Worm (Caenorhabditis elegans) whole organism, mixed stage, embryonic: Measurements from ENCODE around the gene Y66D12A.16.

ENCODE experiments used
- M03D4.4 ChIP-seq: sonication (generic microtip); optimal IDR thresholded peaks from 2 replicates; lab custom pipeline; 2017; ENCODE audit warnings: mild to moderate bottlenecking, missing genetic modification characterization, missing compliant biosample characterization
- blmp-1 ChIP-seq: fragments of 150-350 bp; optimal IDR thresholded peaks from 2 replicates; lab custom pipeline; 2014; ENCODE audit warnings: missing biosample characterization, missing genetic modification characterization
- ceh-39 ChIP-seq: fragments of 150-350 bp; optimal IDR thresholded peaks from 2 replicates; lab custom pipeline; 2014; ENCODE audit warnings: missing biosample characterization, missing genetic modification characterization
- ceh-43 ChIP-seq: fragments of 200-800 bp; sonication (Bioruptor generic); optimal IDR thresholded peaks from 2 replicates; lab custom pipeline; 2018; ENCODE audit warnings: mild to moderate bottlenecking, missing genetic modification characterization, moderate library complexity, missing compliant biosample characterization
- ceh-83 ChIP-seq: fragments of 200-800 bp; sonication (Bioruptor generic); optimal IDR thresholded peaks from 2 replicates; lab custom pipeline; 2018; ENCODE audit warnings: mild to moderate bottlenecking, missing genetic modification characterization, missing compliant biosample characterization
- ces-1 ChIP-seq: fragments of 150-350 bp; optimal IDR thresholded peaks from 2 replicates; lab custom pipeline; 2014; ENCODE audit warnings: missing biosample characterization, missing genetic modification reagents, missing genetic modification characterization
- cnd-1 ChIP-seq: fragments of 200-800 bp; sonication (Bioruptor generic); optimal IDR thresholded peaks from 2 replicates; lab custom pipeline; 2018; ENCODE audit warnings: mild to moderate bottlenecking, missing genetic modification characterization, missing compliant biosample characterization
- drap-1 ChIP-seq: fragments of 200-800 bp; sonication (Bioruptor generic); optimal IDR thresholded peaks from 3 replicates; lab custom pipeline; 2018; ENCODE audit warnings: mild to moderate bottlenecking, missing genetic modification characterization, missing compliant biosample characterization
- elt-3 ChIP-seq: fragments of 150-350 bp; optimal IDR thresholded peaks from 2 replicates; lab custom pipeline; 2014; ENCODE audit warnings: missing biosample characterization, missing genetic modification characterization
- flh-1 ChIP-seq: fragments of 200-800 bp; sonication (Bioruptor generic); optimal IDR thresholded peaks from 2 replicates; lab custom pipeline; 2018; ENCODE audit warnings: mild to moderate bottlenecking, missing genetic modification characterization, moderate library complexity, missing compliant biosample characterization
- ham-2 ChIP-seq: fragments of 200-800 bp; sonication (Bioruptor generic); optimal IDR thresholded peaks from 2 replicates; lab custom pipeline; 2018; ENCODE audit warnings: mild to moderate bottlenecking, missing genetic modification characterization, missing compliant biosample characterization
- hlh-1 ChIP-seq: fragments of 150-350 bp; optimal IDR thresholded peaks from 2 replicates; lab custom pipeline; 2014; ENCODE audit warnings: missing biosample characterization, missing genetic modification reagents, missing genetic modification characterization
- lin-13 ChIP-seq: fragments of 150-350 bp; optimal IDR thresholded peaks from 2 replicates; lab custom pipeline; 2014; ENCODE audit warnings: missing biosample characterization, missing genetic modification characterization
- lin-32 ChIP-seq: fragments of 200-800 bp; sonication (Bioruptor generic); optimal IDR thresholded peaks from 2 replicates; lab custom pipeline; 2018; ENCODE audit warnings: mild to moderate bottlenecking, missing genetic modification characterization, missing compliant biosample characterization
- lsy-2 ChIP-seq: fragments of 150-350 bp; optimal IDR thresholded peaks from 2 replicates; lab custom pipeline; 2014; ENCODE audit warnings: missing biosample characterization, missing genetic modification characterization
- mab-5 ChIP-seq: fragments of 150-350 bp; optimal IDR thresholded peaks from 2 replicates; lab custom pipeline; 2014; ENCODE audit warnings: missing biosample characterization, missing genetic modification characterization
- mep-1 ChIP-seq: fragments of 150-350 bp; optimal IDR thresholded peaks from 2 replicates; lab custom pipeline; 2017; ENCODE audit warnings: missing biosample characterization, missing genetic modification reagents, missing genetic modification characterization, inconsistent platforms
- mls-2 ChIP-seq: sonication (generic microtip); optimal IDR thresholded peaks from 2 replicates; lab custom pipeline; 2016; ENCODE audit warnings: mild to moderate bottlenecking, missing genetic modification characterization, moderate library complexity, missing compliant biosample characterization
- nhr-12 ChIP-seq: fragments of 150-350 bp; optimal IDR thresholded peaks from 2 replicates; lab custom pipeline; 2014; ENCODE audit warnings: missing biosample characterization, missing genetic modification characterization
- nhr-2 ChIP-seq: fragments of 150-350 bp; optimal IDR thresholded peaks from 2 replicates; lab custom pipeline; 2014; ENCODE audit warnings: missing biosample characterization, missing genetic modification characterization
- nhr-237 ChIP-seq: fragments of 150-350 bp; optimal IDR thresholded peaks from 2 replicates; lab custom pipeline; 2014; ENCODE audit warnings: missing biosample characterization, missing genetic modification characterization
- nhr-76 ChIP-seq: sonication (generic microtip); optimal IDR thresholded peaks from 2 replicates; lab custom pipeline; 2017; ENCODE audit warnings: missing biosample characterization, missing genetic modification characterization
- sem-2 ChIP-seq: fragments of 200-800 bp; sonication (Bioruptor generic); optimal IDR thresholded peaks from 2 replicates; lab custom pipeline; 2018; ENCODE audit warnings: mild to moderate bottlenecking, missing genetic modification characterization, missing compliant biosample characterization
- sptf-1 ChIP-seq: sonication (generic microtip); optimal IDR thresholded peaks from 2 replicates; lab custom pipeline; 2017; ENCODE audit warnings: mild to moderate bottlenecking, missing genetic modification characterization, moderate library complexity, missing compliant biosample characterization
- tbx-8 ChIP-seq: fragments of 200-800 bp; sonication (Bioruptor generic); optimal IDR thresholded peaks from 2 replicates; lab custom pipeline; 2018; ENCODE audit warnings: mild to moderate bottlenecking, missing genetic modification characterization, moderate library complexity, missing compliant biosample characterization
- unc-120 ChIP-seq: sonication (generic microtip); optimal IDR thresholded peaks from 2 replicates; lab custom pipeline; 2017; ENCODE audit warnings: missing genetic modification characterization, missing compliant biosample characterization; ENCODE audit not compliant: poor library complexity, severe bottlenecking
- unc-39 ChIP-seq: fragments of 150-350 bp; optimal IDR thresholded peaks from 2 replicates; lab custom pipeline; 2014; ENCODE audit warnings: missing biosample characterization, missing genetic modification characterization
- unc-62 ChIP-seq: fragments of 150-350 bp; optimal IDR thresholded peaks from 2 replicates; lab custom pipeline; 2014; ENCODE audit warnings: missing biosample characterization, missing genetic modification reagents, missing genetic modification characterization
- zip-8 ChIP-seq: fragments of 150-350 bp; optimal IDR thresholded peaks from 2 replicates; lab custom pipeline; 2014; ENCODE audit warnings: missing biosample characterization, missing genetic modification characterization
- ztf-11 ChIP-seq: fragments of 150-350 bp; optimal IDR thresholded peaks from 2 replicates; lab custom pipeline; 2014; ENCODE audit warnings: missing biosample characterization, missing genetic modification characterization

The Y66D12A.16 gene

ce11 chrIII:11526396-11526795 lies 3.0 kb downstream of the Y66D12A.16 start, which contains the start of gene xpb-1:
Gene xpb-1 (plus strand): TSS chrIII:11526657.
- TF ChIP-seq mab-5 (tag; lab: Kevin White, UChicago) (no peak), blmp-1 (no peak), ces-1 (GFP tag; lab: Kevin White, UChicago) (no peak), elt-3 (no peak), ceh-83 (no peak), mep-1 (no peak), ceh-39 (tag; lab: Kevin White, UChicago) (no peak), sptf-1 (tag; lab: Kevin White, UChicago) (no peak), unc-62 (GFP tag; lab: Kevin White, UChicago) (no peak), ceh-43 (GFP tag; lab: Kevin White, UChicago) (no peak), nhr-12 (tag; lab: Kevin White, UChicago) (no peak), mls-2 (tag; lab: Kevin White, UChicago) (no peak), flh-1 (GFP tag; lab: Kevin White, UChicago) (no peak), drap-1 (GFP tag; lab: Kevin White, UChicago) (no peak), ztf-11 (tag; lab: Kevin White, UChicago) (no peak), M03D4.4 (no peak), lin-13 (tag; lab: Kevin White, UChicago) (no peak), hlh-1 (tag; lab: Kevin White, UChicago) (no peak)

- no peak for TF ChIP-seq unc-39 (tag; lab: Kevin White, UChicago)
- no peak for TF ChIP-seq ham-2
- no peak for TF ChIP-seq unc-120 (tag; lab: Kevin White, UChicago)
- no peak for TF ChIP-seq nhr-12 (tag; lab: Kevin White, UChicago)
- no peak for TF ChIP-seq mab-5 (tag; lab: Kevin White, UChicago)
These were observed 11.3 kb downstream of the Y66D12A.16 start, which contains the start of gene nrps-1 for ce11 chrIII:11534624-11535079. Gene nrps-1 (plus strand): TSS chrIII:11534674.

- TF ChIP-seq ces-1 (GFP tag; lab: Kevin White, UChicago) (no peak), ceh-39 (tag; lab: Kevin White, UChicago) (no peak), mab-5 (tag; lab: Kevin White, UChicago) (no peak), nhr-76 (tag; lab: Kevin White, UChicago) (no peak), nhr-237 (tag; lab: Kevin White, UChicago) (no peak), cnd-1 (tag; lab: Kevin White, UChicago) (no peak), unc-39 (tag; lab: Kevin White, UChicago) (no peak), lin-13 (tag; lab: Kevin White, UChicago) (no peak), nhr-2 (no peak)
These were observed 12.1 kb downstream of the Y66D12A.16 start for ce11 chrIII:11535453-11535852.

- TF ChIP-seq zip-8 (tag; lab: Kevin White, UChicago) (no peak), sptf-1 (tag; lab: Kevin White, UChicago) (no peak), lin-32 (GFP tag; lab: Kevin White, UChicago) (no peak), lsy-2 (tag; lab: Kevin White, UChicago) (no peak), nhr-12 (tag; lab: Kevin White, UChicago) (no peak), tbx-8 (GFP tag; lab: Kevin White, UChicago) (no peak), flh-1 (GFP tag; lab: Kevin White, UChicago) (no peak)
- TF ChIP-seq, all 35 proteins: peak for 0
These were observed 21.6 kb downstream of the Y66D12A.16 start for ce11 chrIII:11544947-11545346.

ce11 chrIII:11548070-11548469 lies 24.7 kb downstream of the Y66D12A.16 start, which contains the start of gene Y66D12A.13:
Gene Y66D12A.13 (plus strand): TSS chrIII:11548370.
- TF ChIP-seq mls-2 (tag; lab: Kevin White, UChicago) = no peak
- no peak for TF ChIP-seq ham-2
- TF ChIP-seq ces-1 (GFP tag; lab: Kevin White, UChicago) = no peak
- no peak for TF ChIP-seq nhr-76 (tag; lab: Kevin White, UChicago)
- TF ChIP-seq sem-2 (GFP tag; lab: Kevin White, UChicago) = no peak
- no peak for TF ChIP-seq mab-5 (tag; lab: Kevin White, UChicago)
- no peak for TF ChIP-seq nhr-237 (tag; lab: Kevin White, UChicago)
- no peak for TF ChIP-seq unc-62 (GFP tag; lab: Kevin White, UChicago)
- no peak for TF ChIP-seq sptf-1 (tag; lab: Kevin White, UChicago)
- TF ChIP-seq, all 35 proteins: peak for 0
